Worm (Caenorhabditis elegans) whole organism, L4 larva: ENCODE data around the gene C36A4.4.

ENCODE experiments used
- dmd-8 ChIP-seq: fragments of 200-800 bp; sonication (Bioruptor generic); IDR thresholded peaks from 2 replicates; pipeline ENCODE4 v1.3.6; 2022; ENCODE audit warnings: missing genetic modification characterization, missing compliant biosample characterization
- fkh-10 ChIP-seq: fragments of 150-350 bp; optimal IDR thresholded peaks from 2 replicates; lab custom pipeline; 2014; ENCODE audit warnings: missing biosample characterization, missing genetic modification reagents, missing genetic modification characterization
- lin-39 ChIP-seq: fragments of 150-350 bp; optimal IDR thresholded peaks from 2 replicates; lab custom pipeline; 2014; ENCODE audit warnings: missing biosample characterization, missing genetic modification reagents, missing genetic modification characterization
- madf-5 ChIP-seq, 2 experiments: fragments of 200-800 bp; sonication (Bioruptor generic); IDR thresholded peaks; 2 replicates each; pipeline ENCODE4 v1.3.6; 2022; ENCODE audit warnings: missing compliant biosample characterization in 2 of 2, missing genetic modification characterization in 2 of 2
- mdl-1 ChIP-seq, 2 experiments: fragments of 150-350 bp in 1 of 2; sonication (generic microtip) in 1 of 2; optimal IDR thresholded peaks; 2 replicates each; lab custom pipeline; 2014 to 2017; ENCODE audit warnings: missing biosample characterization in 2 of 2, missing genetic modification characterization in 2 of 2
- nhr-237 ChIP-seq: sonication (generic microtip); optimal IDR thresholded peaks from 2 replicates; lab custom pipeline; 2017; ENCODE audit warnings: missing biosample characterization, missing genetic modification characterization
- skn-1 ChIP-seq: fragments of 150-350 bp; optimal IDR thresholded peaks from 2 replicates; lab custom pipeline; 2014; ENCODE audit warnings: missing biosample characterization, missing genetic modification characterization
- unc-130 ChIP-seq: sonication (generic microtip); optimal IDR thresholded peaks from 2 replicates; lab custom pipeline; 2016; ENCODE audit warnings: missing genetic modification reagents, missing genetic modification characterization, missing compliant biosample characterization
- ztf-11 ChIP-seq: fragments of 150-350 bp; optimal IDR thresholded peaks from 2 replicates; lab custom pipeline; 2014; ENCODE audit warnings: missing biosample characterization, missing genetic modification characterization

ce11 chrIII:3869292-3869781 is 25.9 kb upstream of the C36A4.4 start:
- no peak for TF ChIP-seq nhr-237 (tag; lab: Kevin White, UChicago)
- TF ChIP-seq dmd-8 = peak; percentile 4; the same call in 1 of the 2 replicates
- peak; percentile 87 for TF ChIP-seq unc-130 (GFP tag; lab: Kevin White, UChicago)
- TF ChIP-seq skn-1 = no peak
- TF ChIP-seq lin-39 (tag; lab: Kevin White, UChicago) = no peak
- no peak for TF ChIP-seq ztf-11 (tag; lab: Kevin White, UChicago)
- peak in 1 of 2 experiments; percentile 82; a peak in 1 of 4 replicates for TF ChIP-seq madf-5 (GFP tag; IDR thresholded peaks at IDR 0.05; lab: Robert Waterston, UW)
- TF ChIP-seq fkh-10 = no peak
- peak in 1 of 2 experiments; percentile 1 for TF ChIP-seq mdl-1 (tag; optimal IDR thresholded peaks at IDR 0.05; lab: Kevin White, UChicago)
